Fruit fly (Drosophila melanogaster) whole organism, adult: ENCODE measurements around the gene CG17109.
A peak's percentile ranks its signal among the peaks of the same experiment; 100 is the strongest.

Experiments used
- CG11617 ChIP-seq: fragments of 200-800 bp; sonication (Bioruptor generic); optimal IDR thresholded peaks from 2 replicates; lab custom pipeline; 2017; ENCODE audit warnings: mild to moderate bottlenecking, missing biosample characterization, missing genetic modification reagents, missing genetic modification characterization
- CG12768 ChIP-seq: fragments of 200-800 bp; sonication (Bioruptor generic); optimal IDR thresholded peaks from 2 replicates; lab custom pipeline; 2017; ENCODE audit warnings: missing biosample characterization, missing genetic modification characterization, mild to moderate bottlenecking, moderate library complexity, missing genetic modification reagents
- CG14711 ChIP-seq: fragments of 200-800 bp; sonication (Bioruptor generic); optimal IDR thresholded peaks from 2 replicates; lab custom pipeline; 2018; ENCODE audit warnings: missing biosample characterization, mild to moderate bottlenecking, missing genetic modification characterization, moderate library complexity
- CG1620 ChIP-seq: fragments of 200-800 bp; sonication (Bioruptor generic); optimal IDR thresholded peaks from 2 replicates; lab custom pipeline; 2016; ENCODE audit warnings: missing biosample characterization, missing genetic modification characterization
- CG33017 ChIP-seq: fragments of 200-800 bp; sonication (Bioruptor generic); optimal IDR thresholded peaks from 2 replicates; lab custom pipeline; 2018; ENCODE audit warnings: missing biosample characterization, mild to moderate bottlenecking, missing genetic modification characterization, moderate library complexity
- CG5204 ChIP-seq: fragments of 200-800 bp; sonication (Bioruptor generic); optimal IDR thresholded peaks from 2 replicates; lab custom pipeline; 2016; ENCODE audit warnings: missing biosample characterization, missing genetic modification characterization
- CG7045 ChIP-seq: fragments of 200-800 bp; sonication (Bioruptor generic); optimal IDR thresholded peaks from 2 replicates; lab custom pipeline; 2017; ENCODE audit warnings: missing biosample characterization, mild to moderate bottlenecking, missing genetic modification characterization
- CG7101 ChIP-seq: fragments of 200-800 bp; sonication (Bioruptor generic); optimal IDR thresholded peaks from 2 replicates; lab custom pipeline; 2018; ENCODE audit warnings: missing biosample characterization, mild to moderate bottlenecking, missing genetic modification characterization, moderate library complexity
- Clk ChIP-seq: fragments of 200-800 bp; sonication (Bioruptor generic); optimal IDR thresholded peaks from 2 replicates; lab custom pipeline; 2017; ENCODE audit warnings: missing biosample characterization, missing genetic modification characterization
- Crg-1 ChIP-seq: fragments of 200-800 bp; sonication (Bioruptor generic); optimal IDR thresholded peaks from 2 replicates; lab custom pipeline; 2016; ENCODE audit warnings: missing biosample characterization, missing genetic modification characterization
- Hr96 ChIP-seq: fragments of 200-800 bp; sonication (Bioruptor generic); optimal IDR thresholded peaks from 2 replicates; lab custom pipeline; 2016; ENCODE audit warnings: missing biosample characterization, missing genetic modification characterization
- Mnt ChIP-seq: fragments of 200-800 bp; sonication (Bioruptor generic); optimal IDR thresholded peaks from 2 replicates; lab custom pipeline; 2016; ENCODE audit warnings: missing biosample characterization, mild to moderate bottlenecking, missing genetic modification characterization
- bab1 ChIP-seq: fragments of 200-800 bp; sonication (Bioruptor generic); optimal IDR thresholded peaks from 3 replicates; lab custom pipeline; 2019; ENCODE audit warnings: missing biosample characterization, mild to moderate bottlenecking, missing genetic modification characterization, moderate library complexity
- cic ChIP-seq: fragments of 200-800 bp; sonication (Bioruptor generic); optimal IDR thresholded peaks from 2 replicates; lab custom pipeline; 2017; ENCODE audit warnings: missing biosample characterization, mild to moderate bottlenecking, missing genetic modification characterization, moderate library complexity
- cnc ChIP-seq, 2 experiments: fragments of >200 bp; optimal IDR thresholded peaks; 2 replicates each; lab custom pipeline; 2017
- kay ChIP-seq: fragments of 200-800 bp; sonication (Bioruptor generic); peaks from one replicate; lab custom pipeline; 2016; ENCODE audit warnings: missing biosample characterization, missing genetic modification characterization, borderline replicate concordance
- ovo ChIP-seq: fragments of 200-800 bp; sonication (Bioruptor generic); optimal IDR thresholded peaks from 2 replicates; lab custom pipeline; 2016; ENCODE audit warnings: missing biosample characterization, missing genetic modification characterization
- pad ChIP-seq: fragments of 200-800 bp; sonication (Bioruptor generic); optimal IDR thresholded peaks from 3 replicates; lab custom pipeline; 2017; ENCODE audit warnings: missing biosample characterization, missing genetic modification characterization, mild to moderate bottlenecking, moderate library complexity, missing genetic modification reagents
- tj ChIP-seq: fragments of 200-800 bp; sonication (Bioruptor generic); optimal IDR thresholded peaks from 3 replicates; lab custom pipeline; 2017; ENCODE audit warnings: missing biosample characterization, mild to moderate bottlenecking, missing genetic modification characterization, moderate library complexity
- toe ChIP-seq: fragments of 200-800 bp; sonication (Bioruptor generic); optimal IDR thresholded peaks from 2 replicates; lab custom pipeline; 2016; ENCODE audit warnings: missing biosample characterization, missing genetic modification characterization

Gene CG17109

DNA sequence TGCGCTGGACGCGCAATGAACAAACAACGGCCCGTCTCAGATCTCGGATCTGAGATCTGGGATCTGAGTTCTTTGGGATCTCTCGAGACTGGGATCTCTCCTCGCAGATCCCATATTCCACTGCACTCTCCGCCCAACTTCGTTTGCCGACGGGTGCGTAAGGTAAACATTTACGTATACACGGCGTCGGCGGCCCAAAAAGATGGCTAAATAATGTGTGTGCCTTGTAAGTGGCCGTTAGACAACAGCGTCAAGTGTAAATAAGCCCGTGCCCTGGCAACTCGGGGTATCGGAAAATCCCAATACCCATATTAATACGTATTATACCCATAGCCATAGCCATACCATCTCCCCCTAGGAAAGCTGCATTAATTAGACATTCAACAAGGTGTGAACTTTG, 39.2 kb downstream of the CG17109 start:
- no peak for TF ChIP-seq CG14711 (tag; lab: Kevin White, UChicago)
- TF ChIP-seq pad (GFP tag; lab: Kevin White, UChicago): no peak
- TF ChIP-seq CG5204 (GFP tag; lab: Kevin White, UChicago): no peak
- no peak for TF ChIP-seq Hr96
- no peak for TF ChIP-seq cic (GFP tag; lab: Kevin White, UChicago)
- TF ChIP-seq tj: no peak

DNA sequence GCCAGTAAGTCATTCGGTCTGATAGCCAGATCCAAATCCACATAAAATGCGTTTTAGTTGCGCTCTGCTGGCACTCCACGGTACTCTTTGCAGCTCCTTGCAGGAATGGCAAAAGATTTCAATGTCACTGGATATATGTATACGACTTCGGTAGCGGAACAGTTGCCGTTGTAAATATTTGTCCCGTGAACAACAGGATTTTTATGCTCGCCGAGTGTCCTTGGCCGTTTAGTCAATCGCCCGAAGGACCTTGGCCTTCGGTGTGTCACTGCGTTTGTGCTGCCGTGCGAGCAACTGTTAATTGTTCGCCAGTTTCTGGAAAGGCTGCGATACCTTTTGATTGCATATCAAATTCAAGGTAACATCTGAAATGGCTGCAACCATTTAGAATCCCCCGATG, 42.9 kb downstream of the CG17109 start:
- no peak for TF ChIP-seq CG7101 (tag; lab: Kevin White, UChicago)
- TF ChIP-seq CG5204 (GFP tag; lab: Kevin White, UChicago): no peak
- no peak for TF ChIP-seq cnc (optimal IDR thresholded peaks at IDR 0.05; lab: Kevin White, UChicago)
- no peak for TF ChIP-seq CG12768
- no peak for TF ChIP-seq CG1620 (GFP tag; lab: Kevin White, UChicago)
- no peak for TF ChIP-seq bab1 (GFP tag; lab: Kevin White, UChicago)
- TF ChIP-seq toe: no peak
- no peak for TF ChIP-seq CG11617 (GFP tag; lab: Kevin White, UChicago)
- TF ChIP-seq Mnt (GFP tag; lab: Kevin White, UChicago): no peak
- no peak for TF ChIP-seq CG33017 (tag; lab: Kevin White, UChicago)

DNA sequence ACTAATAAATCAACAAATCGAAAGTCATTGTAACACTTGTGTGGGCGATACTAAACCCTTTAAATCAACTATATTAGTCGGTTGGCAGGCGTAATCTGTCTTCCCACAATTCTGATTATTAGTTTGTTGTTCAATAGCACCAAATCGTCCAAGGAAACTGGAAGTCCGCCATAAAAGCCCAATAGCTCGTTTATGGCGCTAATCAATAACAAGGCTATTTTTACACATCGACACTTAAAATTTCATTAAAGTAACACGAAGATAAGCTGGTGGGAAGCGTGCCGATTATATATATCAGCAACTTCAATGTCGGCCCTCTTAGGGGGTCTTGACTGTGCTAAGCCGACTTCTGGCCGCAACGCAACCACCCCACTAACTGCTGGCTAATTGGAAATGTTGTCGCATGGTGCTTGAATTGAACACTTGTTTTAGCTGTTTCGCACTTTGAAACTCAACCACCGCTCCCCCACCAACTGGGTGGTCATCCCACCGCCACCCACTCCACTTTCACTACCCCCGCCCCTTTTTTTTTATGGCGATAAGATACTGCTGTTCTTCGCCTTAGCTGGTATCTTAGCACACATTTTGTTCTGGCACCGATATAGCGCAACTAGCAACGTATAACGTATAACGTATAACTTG, 43.6 kb downstream of the CG17109 start:
- TF ChIP-seq CG12768: peak; percentile 69
- peak; percentile 71 for TF ChIP-seq cic (GFP tag; lab: Kevin White, UChicago)
- no peak for TF ChIP-seq CG7045 (GFP tag; lab: Kevin White, UChicago)
- TF ChIP-seq bab1 (GFP tag; lab: Kevin White, UChicago): no peak

DNA sequence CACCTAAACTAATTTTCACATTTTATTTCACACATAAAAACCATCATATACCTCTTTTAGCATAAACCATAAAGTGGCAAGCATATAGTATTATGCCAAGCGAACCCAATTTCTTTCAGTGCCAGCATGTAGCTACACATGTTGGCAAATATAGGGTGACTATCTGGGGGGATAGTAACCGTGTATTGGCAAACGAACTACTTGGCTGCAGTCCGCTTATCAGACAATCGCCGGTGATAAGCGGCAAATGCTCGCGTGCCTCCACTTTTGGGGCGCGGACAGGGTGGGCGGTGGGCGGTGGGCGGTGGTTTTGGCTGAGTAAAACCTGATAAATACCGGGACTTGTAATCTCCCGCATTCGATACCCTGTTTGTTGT, 44.1 kb downstream of the CG17109 start:
- peak; percentile 11 for TF ChIP-seq CG7101 (tag; lab: Kevin White, UChicago)
- no peak for TF ChIP-seq CG1620 (GFP tag; lab: Kevin White, UChicago)
- TF ChIP-seq Mnt (GFP tag; lab: Kevin White, UChicago): peak; percentile 28
- TF ChIP-seq ovo (GFP tag; lab: Kevin White, UChicago): no peak
- peak; percentile 5 for TF ChIP-seq pad (GFP tag; lab: Kevin White, UChicago)
- TF ChIP-seq cic (GFP tag; lab: Kevin White, UChicago): no peak
- TF ChIP-seq Clk (GFP tag; lab: Kevin White, UChicago): peak; percentile 15
- peak; percentile 37 for TF ChIP-seq CG7045 (GFP tag; lab: Kevin White, UChicago)
- peak; percentile 41 for TF ChIP-seq CG12768
- TF ChIP-seq toe: peak; percentile 14
- TF ChIP-seq kay (GFP tag; lab: Kevin White, UChicago): no peak
- TF ChIP-seq Crg-1 (GFP tag; lab: Kevin White, UChicago): no peak
- peak; percentile 1 for TF ChIP-seq Hr96
- peak; percentile 53 for TF ChIP-seq CG11617 (GFP tag; lab: Kevin White, UChicago)

DNA sequence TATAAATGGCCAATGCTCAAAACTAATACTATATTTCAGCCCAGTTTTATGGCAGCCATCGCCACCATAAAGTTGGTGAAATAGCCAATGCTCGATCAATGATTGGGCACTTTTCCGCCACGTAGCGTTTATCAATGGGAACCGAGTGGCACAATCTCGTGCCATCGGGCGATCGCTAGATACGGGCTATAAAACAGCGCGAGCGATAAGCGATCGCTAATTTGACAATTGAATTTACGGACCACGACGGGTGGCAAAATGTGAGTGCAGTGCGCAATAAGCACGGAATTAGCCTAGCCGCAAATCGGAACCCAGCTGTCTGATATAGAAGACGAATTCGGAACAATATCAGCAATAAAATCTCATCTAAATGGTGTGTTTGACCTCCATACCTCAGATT, 44.8 kb downstream of the CG17109 start:
- peak; percentile 11 to 52 for TF ChIP-seq cnc (optimal IDR thresholded peaks at IDR 0.05; lab: Kevin White, UChicago)
- no peak for TF ChIP-seq Crg-1 (GFP tag; lab: Kevin White, UChicago)

DNA sequence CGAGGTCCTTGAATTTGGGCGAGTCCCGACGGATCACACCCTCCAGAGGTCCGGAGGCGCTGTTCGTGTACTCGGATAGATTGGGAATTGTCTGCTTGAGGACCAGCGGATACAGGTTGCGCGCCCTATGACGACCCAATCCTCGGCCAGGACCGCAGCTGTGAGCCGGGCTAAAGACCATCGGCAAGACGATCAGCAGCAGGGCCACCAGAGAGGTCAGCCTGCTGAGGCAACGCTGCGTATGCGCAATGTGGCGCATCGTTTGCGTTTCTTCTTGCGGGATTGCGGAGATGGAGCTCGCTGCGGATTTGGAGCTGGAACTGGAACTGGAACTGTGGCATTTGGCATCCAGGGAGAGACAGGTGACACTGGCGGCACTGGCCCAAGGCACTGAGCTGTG, 45.6 kb downstream of the CG17109 start:
- TF ChIP-seq CG11617 (GFP tag; lab: Kevin White, UChicago) (no peak), CG7101 (tag; lab: Kevin White, UChicago) (no peak), Mnt (GFP tag; lab: Kevin White, UChicago) (no peak), Hr96 (no peak), CG1620 (GFP tag; lab: Kevin White, UChicago) (no peak), kay (GFP tag; lab: Kevin White, UChicago) (no peak), pad (GFP tag; lab: Kevin White, UChicago) (no peak), Clk (GFP tag; lab: Kevin White, UChicago) (no peak), CG14711 (tag; lab: Kevin White, UChicago) (no peak)

DNA sequence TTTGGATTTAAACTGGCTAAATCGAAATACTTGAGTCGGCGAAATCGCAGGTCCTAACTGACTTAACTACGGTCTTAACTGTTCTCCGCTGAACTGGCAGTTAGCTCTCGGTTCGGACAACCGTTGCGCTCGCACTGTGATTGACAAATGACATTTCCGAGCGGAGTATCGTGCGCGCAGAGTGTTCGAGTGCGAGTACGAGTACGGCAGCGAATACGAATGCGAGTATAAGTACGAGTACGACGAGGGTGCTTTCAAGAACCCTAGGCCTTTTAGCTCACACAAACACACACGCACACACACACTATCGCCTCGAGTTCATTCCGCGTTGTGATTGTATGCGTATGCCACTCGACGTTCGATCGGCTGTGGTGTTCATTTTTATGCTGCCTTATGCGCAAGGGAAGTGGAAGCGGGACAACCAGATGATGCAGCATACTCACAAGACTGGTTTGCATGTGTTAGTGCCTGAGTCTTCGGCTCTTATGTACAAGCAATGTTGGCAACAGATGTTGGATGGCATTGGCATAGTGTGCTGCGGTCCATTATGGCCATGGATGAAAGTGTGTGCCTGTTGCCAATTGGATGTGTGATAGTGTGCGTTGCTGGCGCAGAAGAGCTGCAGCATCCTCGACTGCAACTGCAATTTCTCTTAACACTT, 46.3 kb downstream of the CG17109 start, which contains the start of gene hh:
TSS of gene hh (minus strand) at position 229 of the 661 bp plus-strand sequence.
- no peak for TF ChIP-seq Hr96
- TF ChIP-seq CG5204 (GFP tag; lab: Kevin White, UChicago): no peak
- TF ChIP-seq Clk (GFP tag; lab: Kevin White, UChicago): no peak
- no peak for TF ChIP-seq Mnt (GFP tag; lab: Kevin White, UChicago)
- TF ChIP-seq Crg-1 (GFP tag; lab: Kevin White, UChicago): no peak
